Fruit fly (Drosophila melanogaster) whole organism, embryonic: ENCODE measurements around the gene Mkp3.
A peak's percentile ranks its signal among the peaks of the same experiment; 100 is the strongest.

Experiments used
- Blimp-1 ChIP-seq: fragments of 200-800 bp; sonication (Bioruptor generic); optimal IDR thresholded peaks from 3 replicates; lab custom pipeline; 2018; ENCODE audit warnings: missing biosample characterization, missing genetic modification characterization, mild to moderate bottlenecking, moderate library complexity, missing genetic modification reagents
- CG10959 ChIP-seq: fragments of 200-800 bp; sonication (Bioruptor generic); IDR thresholded peaks from 2 replicates; pipeline ENCODE4 v1.3.6; 2022; ENCODE audit warnings: missing biosample characterization, missing genetic modification characterization
- CG10979 ChIP-seq: fragments of 200-800 bp; sonication (Bioruptor generic); optimal IDR thresholded peaks from 2 replicates; lab custom pipeline; 2018; ENCODE audit warnings: missing biosample characterization, mild to moderate bottlenecking, missing genetic modification characterization, moderate library complexity
- CG11504 ChIP-seq: fragments of 200-800 bp; sonication (Bioruptor generic); optimal IDR thresholded peaks from 3 replicates; lab custom pipeline; 2019; ENCODE audit warnings: missing biosample characterization, mild to moderate bottlenecking, missing genetic modification characterization, moderate library complexity
- CG12236 ChIP-seq: fragments of 200-800 bp; sonication (Bioruptor generic); optimal IDR thresholded peaks from 2 replicates; lab custom pipeline; 2016; ENCODE audit warnings: missing biosample characterization, missing genetic modification characterization
- CG13424 ChIP-seq: fragments of 200-800 bp; sonication (Bioruptor generic); optimal IDR thresholded peaks from 2 replicates; lab custom pipeline; 2019; ENCODE audit warnings: missing biosample characterization, mild to moderate bottlenecking, missing genetic modification characterization, moderate library complexity
- CG13775 ChIP-seq: fragments of 200-800 bp; sonication (Bioruptor generic); optimal IDR thresholded peaks from 3 replicates; lab custom pipeline; 2017; ENCODE audit warnings: missing biosample characterization, mild to moderate bottlenecking, missing genetic modification characterization
- CG15269 ChIP-seq: fragments of 200-800 bp; sonication (Bioruptor generic); optimal IDR thresholded peaks from 2 replicates; lab custom pipeline; 2018; ENCODE audit warnings: missing biosample characterization, mild to moderate bottlenecking, missing genetic modification characterization, moderate library complexity
- CG17361 ChIP-seq: fragments of 200-800 bp; sonication (Bioruptor generic); IDR thresholded peaks from 3 replicates; pipeline ENCODE4 v1.3.6; 2022; ENCODE audit warnings: missing biosample characterization, missing genetic modification characterization
- CG2120 ChIP-seq: fragments of 200-800 bp; sonication (Bioruptor generic); optimal IDR thresholded peaks from 3 replicates; lab custom pipeline; 2016; ENCODE audit warnings: missing biosample characterization, missing genetic modification characterization
- CG2129 ChIP-seq: fragments of 200-800 bp; sonication (Bioruptor generic); IDR thresholded peaks from 2 replicates; pipeline ENCODE4 v1.3.6; 2022; ENCODE audit warnings: missing biosample characterization, missing genetic modification characterization; ENCODE audit not compliant: partially characterized antibody
- CG2199 ChIP-seq: fragments of 200-800 bp; sonication (Bioruptor generic); IDR thresholded peaks from 3 replicates; pipeline ENCODE4 v1.3.6; 2022; ENCODE audit warnings: missing biosample characterization, missing genetic modification characterization
- CG2712 ChIP-seq: fragments of 200-800 bp; optimal IDR thresholded peaks from 3 replicates; lab custom pipeline; 2019; ENCODE audit warnings: missing biosample characterization, mild to moderate bottlenecking, missing genetic modification characterization, moderate library complexity
- CG2889 ChIP-seq: fragments of 200-800 bp; sonication (Bioruptor generic); IDR thresholded peaks from 3 replicates; pipeline ENCODE4 v1.3.6; 2022; ENCODE audit warnings: missing biosample characterization, missing genetic modification characterization
- CG32767 ChIP-seq: fragments of 200-800 bp; sonication (Bioruptor generic); IDR thresholded peaks from 2 replicates; pipeline ENCODE4 v1.3.6; 2022; ENCODE audit warnings: missing biosample characterization, missing genetic modification characterization
- CG4424 ChIP-seq: fragments of 200-800 bp; sonication (Bioruptor generic); optimal IDR thresholded peaks from 3 replicates; lab custom pipeline; 2016; ENCODE audit warnings: missing biosample characterization, missing genetic modification characterization
- CG8281 ChIP-seq: fragments of 200-800 bp; sonication (Bioruptor generic); optimal IDR thresholded peaks from 2 replicates; lab custom pipeline; 2018; ENCODE audit warnings: missing biosample characterization, mild to moderate bottlenecking, missing genetic modification characterization, moderate library complexity
- D19A ChIP-seq: fragments of 200-800 bp; optimal IDR thresholded peaks from 3 replicates; lab custom pipeline; 2019; ENCODE audit warnings: missing biosample characterization, mild to moderate bottlenecking, missing genetic modification characterization, moderate library complexity
- Dp ChIP-seq: fragments of 200-800 bp; sonication (Bioruptor generic); optimal IDR thresholded peaks from 2 replicates; lab custom pipeline; 2018; ENCODE audit warnings: missing biosample characterization, mild to moderate bottlenecking, missing genetic modification characterization, moderate library complexity
- Drgx ChIP-seq: fragments of 200-800 bp; sonication (Bioruptor generic); IDR thresholded peaks from 2 replicates; pipeline ENCODE4 v1.3.6; 2022; ENCODE audit warnings: missing biosample characterization, missing genetic modification characterization
- ERR ChIP-seq: fragments of 200-800 bp; sonication (Bioruptor generic); optimal IDR thresholded peaks from 2 replicates; lab custom pipeline; 2016; ENCODE audit warnings: missing biosample characterization, missing genetic modification characterization
- MTF-1 ChIP-seq: fragments of 200-800 bp; sonication (Bioruptor generic); optimal IDR thresholded peaks from 2 replicates; lab custom pipeline; 2018; ENCODE audit warnings: missing biosample characterization, mild to moderate bottlenecking, missing genetic modification characterization, borderline replicate concordance
- Med ChIP-seq: fragments of 200-800 bp; sonication (Bioruptor generic); peaks from one replicate; lab custom pipeline; 2016; ENCODE audit warnings: missing biosample characterization, missing genetic modification characterization, mild to moderate bottlenecking, inconsistent platforms, moderate library complexity
- Mes4 ChIP-seq: fragments of 200-800 bp; sonication (Bioruptor generic); optimal IDR thresholded peaks from 2 replicates; lab custom pipeline; 2016; ENCODE audit warnings: missing biosample characterization, missing genetic modification characterization
- Sox102F ChIP-seq: fragments of 200-800 bp; sonication (Bioruptor generic); optimal IDR thresholded peaks from 2 replicates; lab custom pipeline; 2018; ENCODE audit warnings: missing biosample characterization, mild to moderate bottlenecking, missing genetic modification characterization, moderate library complexity
- Trl ChIP-seq, 3 experiments: fragments of >200 bp in 2 of 3; fragments of 200-800 bp in 1 of 3; sonication (Bioruptor generic) in 1 of 3; optimal IDR thresholded peaks; 2 replicates in 1 of 3; 3 replicates in 2 of 3; lab custom pipeline; 2016 to 2017; ENCODE audit warnings: missing biosample characterization in 1 of 3, missing genetic modification characterization in 1 of 3
- Usf ChIP-seq: fragments of 200-800 bp; sonication (Bioruptor generic); optimal IDR thresholded peaks from 2 replicates; lab custom pipeline; 2017; ENCODE audit warnings: missing genotype, missing biosample characterization, missing genetic modification characterization
- Xrp1 ChIP-seq: fragments of 200-800 bp; sonication (Bioruptor generic); IDR thresholded peaks from 2 replicates; pipeline ENCODE4 v1.3.6; 2022; ENCODE audit warnings: missing biosample characterization, missing genetic modification characterization
- ab ChIP-seq: fragments of 200-800 bp; sonication (Bioruptor generic); optimal IDR thresholded peaks from 2 replicates; lab custom pipeline; 2016; ENCODE audit warnings: missing biosample characterization, missing genetic modification characterization
- bsh ChIP-seq, 2 experiments: fragments of 200-800 bp; sonication (Bioruptor generic); optimal IDR thresholded peaks; 2 replicates each; lab custom pipeline; 2017 to 2018; ENCODE audit warnings: mild to moderate bottlenecking in 2 of 2, missing biosample characterization in 2 of 2, missing genetic modification characterization in 2 of 2, moderate library complexity in 1 of 2
- ci ChIP-seq: fragments of 200-800 bp; sonication (Bioruptor generic); IDR thresholded peaks from 3 replicates; pipeline ENCODE4 v1.3.6; 2022; ENCODE audit warnings: missing biosample characterization, missing genetic modification characterization
- dati ChIP-seq: fragments of 200-800 bp; sonication (Bioruptor generic); IDR thresholded peaks from 2 replicates; pipeline ENCODE4 v1.3.6; 2022; ENCODE audit warnings: missing biosample characterization, missing genetic modification characterization
- gem ChIP-seq: fragments of 200-800 bp; sonication (Bioruptor generic); optimal IDR thresholded peaks from 2 replicates; lab custom pipeline; 2019; ENCODE audit warnings: missing biosample characterization, mild to moderate bottlenecking, missing genetic modification characterization, moderate library complexity
- grau ChIP-seq: fragments of 200-800 bp; optimal IDR thresholded peaks from 3 replicates; lab custom pipeline; 2019; ENCODE audit warnings: missing biosample characterization, mild to moderate bottlenecking, missing genetic modification characterization, moderate library complexity
- gro ChIP-seq: fragments of 200-800 bp; sonication (Bioruptor generic); optimal IDR thresholded peaks from 2 replicates; lab custom pipeline; 2016; ENCODE audit warnings: missing biosample characterization, missing genetic modification characterization
- gt ChIP-seq: fragments of 200-800 bp; sonication (Bioruptor generic); IDR thresholded peaks from 2 replicates; pipeline ENCODE4 v1.3.6; 2022; ENCODE audit warnings: missing biosample characterization, missing genetic modification characterization
- lbe ChIP-seq: fragments of 200-800 bp; sonication (Bioruptor generic); optimal IDR thresholded peaks from 2 replicates; lab custom pipeline; 2016; ENCODE audit warnings: missing biosample characterization, mild to moderate bottlenecking, missing genetic modification characterization
- nom ChIP-seq: fragments of 200-800 bp; sonication (Bioruptor generic); optimal IDR thresholded peaks from 2 replicates; lab custom pipeline; 2017; ENCODE audit warnings: missing biosample characterization, missing genetic modification characterization, mild to moderate bottlenecking, moderate library complexity, missing genetic modification reagents
- row ChIP-seq: fragments of 200-800 bp; sonication (Bioruptor generic); IDR thresholded peaks from 3 replicates; pipeline ENCODE4 v1.3.6; 2022; ENCODE audit warnings: missing biosample characterization, missing genetic modification characterization
- sens ChIP-seq: fragments of 200-800 bp; sonication (Bioruptor generic); peaks from one replicate; lab custom pipeline; 2016; ENCODE audit warnings: missing biosample characterization, missing genetic modification characterization
- seq ChIP-seq: fragments of 200-800 bp; sonication (Bioruptor generic); IDR thresholded peaks from 2 replicates; pipeline ENCODE4 v1.3.6; 2022; ENCODE audit warnings: missing biosample characterization, missing genetic modification characterization
- sr ChIP-seq: fragments of 200-800 bp; sonication (Bioruptor generic); IDR thresholded peaks from 3 replicates; pipeline ENCODE4 v1.3.6; 2022; ENCODE audit warnings: missing biosample characterization, missing genetic modification characterization
- usp ChIP-seq: fragments of >200 bp; optimal IDR thresholded peaks from 2 replicates; lab custom pipeline; 2017; ENCODE audit warnings: missing biosample characterization, missing genetic modification characterization
- vvl ChIP-seq: fragments of 200-800 bp; sonication (Bioruptor generic); IDR thresholded peaks from 2 replicates; pipeline ENCODE4 v1.3.6; 2022; ENCODE audit warnings: missing biosample characterization, missing genetic modification characterization
- z ChIP-seq: fragments of 200-800 bp; sonication (Bioruptor generic); IDR thresholded peaks from 3 replicates; pipeline ENCODE4 v1.3.6; 2022; ENCODE audit warnings: missing biosample characterization, missing genetic modification characterization
- zfh2 ChIP-seq: fragments of 200-800 bp; sonication (Bioruptor generic); optimal IDR thresholded peaks from 2 replicates; lab custom pipeline; 2016; ENCODE audit warnings: missing biosample characterization, missing genetic modification characterization

Mkp3 gene

dm6 chr3L:19078444-19078843, 7.8 kb downstream of the Mkp3 start:
- no peak for TF ChIP-seq zfh2 (GFP tag; lab: Kevin White, UChicago)
- TF ChIP-seq CG2120 = no peak
- peak; percentile 43 for TF ChIP-seq gem (tag; lab: Kevin White, UChicago)
- TF ChIP-seq row = 0 out of 3 replicates have a peak, but pooled peaks have one; percentile 24
- no peak for TF ChIP-seq MTF-1 (GFP tag; lab: Kevin White, UChicago)
- peak; percentile 3 for TF ChIP-seq Blimp-1 (GFP tag; lab: Kevin White, UChicago)
- TF ChIP-seq CG13775 (GFP tag; lab: Kevin White, UChicago) = no peak
- peak in 1 of 2 experiments; percentile 4 for TF ChIP-seq bsh (GFP tag; optimal IDR thresholded peaks at IDR 0.05; lab: Kevin White, UChicago)
- no peak for TF ChIP-seq ERR (GFP tag; lab: Kevin White, UChicago)
- peak; percentile 92 for TF ChIP-seq D19A
- TF ChIP-seq Usf (GFP tag; lab: Kevin White, UChicago) = no peak
- no peak for TF ChIP-seq CG10959 (GFP tag; lab: Robert Waterston, UW)
- 0 out of 2 replicates have a peak, but pooled peaks have one; percentile 30 for TF ChIP-seq vvl (GFP tag; lab: Robert Waterston, UW)
- peak; percentile 20 for TF ChIP-seq Sox102F (GFP tag; lab: Kevin White, UChicago)
- TF ChIP-seq CG4424 (GFP tag; lab: Kevin White, UChicago) = no peak
- peak; percentile 60 for TF ChIP-seq Drgx (GFP tag; lab: Robert Waterston, UW)
- TF ChIP-seq CG2712 (tag; lab: Kevin White, UChicago) = peak; percentile 3
- no peak for TF ChIP-seq z (GFP tag; lab: Robert Waterston, UW)
- TF ChIP-seq CG11504 (tag; lab: Kevin White, UChicago) = peak; percentile 3
- TF ChIP-seq Xrp1 (GFP tag; lab: Robert Waterston, UW) = no peak
- TF ChIP-seq ab (GFP tag; lab: Kevin White, UChicago) = no peak
- TF ChIP-seq gt (GFP tag; lab: Robert Waterston, UW) = no peak
- TF ChIP-seq lbe (GFP tag; lab: Kevin White, UChicago) = peak; percentile 10
- no peak for TF ChIP-seq usp (GFP tag; lab: Kevin White, UChicago)

dm6 chr3L:19075976-19076375, 10.2 kb downstream of the Mkp3 start:
- TF ChIP-seq CG10979 (tag; lab: Kevin White, UChicago) (no peak), CG13424 (tag; lab: Kevin White, UChicago) (no peak), CG15269 (peak; percentile 0), sens (peak; percentile 22), CG8281 (tag; lab: Kevin White, UChicago) (peak; percentile 93)
- TF ChIP-seq, all 482 proteins: peak for 3

DNA sequence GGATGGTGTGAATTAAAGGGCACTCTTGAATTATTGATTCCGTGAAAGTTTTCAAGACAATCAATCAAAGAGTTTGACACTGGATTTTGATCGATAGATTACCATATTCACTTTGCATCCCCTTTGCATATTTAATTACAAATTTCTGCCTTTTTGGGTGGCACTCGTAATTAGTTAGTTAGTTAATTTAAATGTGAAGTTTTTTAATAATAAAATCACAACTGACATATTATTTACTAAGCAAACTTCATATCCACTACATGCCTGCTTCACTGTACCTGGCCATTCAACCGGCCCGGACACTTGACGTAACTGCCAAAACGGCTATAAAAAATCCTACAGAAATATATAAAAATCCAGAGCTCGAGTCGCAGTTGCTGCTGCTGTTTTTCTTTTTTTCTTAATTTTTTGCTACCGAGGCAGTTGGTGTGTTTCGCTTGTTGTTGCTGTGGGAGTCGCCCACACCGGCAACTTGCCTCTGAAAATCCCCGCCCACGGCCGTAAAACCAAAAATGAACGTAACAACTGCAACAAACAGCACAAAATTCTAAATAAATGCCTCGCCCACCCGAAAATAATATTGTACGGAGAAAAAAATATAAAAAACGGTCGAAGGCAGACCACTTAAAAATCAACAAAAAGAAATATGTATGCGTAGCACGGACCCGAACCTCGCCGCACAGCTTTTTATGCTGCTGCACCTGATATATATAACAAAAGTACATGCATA, 11.4 kb downstream of the Mkp3 start:
- TF ChIP-seq Dp (GFP tag; lab: Kevin White, UChicago) = no peak
- TF ChIP-seq Mes4 (GFP tag; lab: Kevin White, UChicago) = no peak
- TF ChIP-seq grau (tag; lab: Kevin White, UChicago) = peak; percentile 27
- peak; percentile 98 for TF ChIP-seq sr (GFP tag; lab: Robert Waterston, UW)
- TF ChIP-seq Trl (optimal IDR thresholded peaks at IDR 0.05; lab: Kevin White, UChicago) = no peak
- TF ChIP-seq Trl (GFP tag; optimal IDR thresholded peaks at IDR 0.05; lab: Kevin White, UChicago) = no peak
- peak; percentile 68 for TF ChIP-seq Med (GFP tag; lab: Kevin White, UChicago)
- TF ChIP-seq CG17361 = no peak
- TF ChIP-seq nom (GFP tag; lab: Kevin White, UChicago) = peak; percentile 5
- TF ChIP-seq CG2129 (GFP tag; lab: Robert Waterston, UW) = no peak
- TF ChIP-seq CG2889 = no peak
- 0 out of 2 replicates have a peak, but pooled peaks have one; percentile 33 for TF ChIP-seq dati
- 0 out of 3 replicates have a peak, but pooled peaks have one; percentile 13 for TF ChIP-seq CG2199 (GFP tag; lab: Robert Waterston, UW)
- TF ChIP-seq gro (GFP tag; lab: Kevin White, UChicago) = no peak
- 0 out of 2 replicates have a peak, but pooled peaks have one; percentile 31 for TF ChIP-seq CG32767 (GFP tag; lab: Robert Waterston, UW)
- TF ChIP-seq seq (GFP tag; lab: Robert Waterston, UW) = no peak
- TF ChIP-seq z (GFP tag; lab: Robert Waterston, UW) = no peak
- peak; percentile 61 for TF ChIP-seq sens
- no peak for TF ChIP-seq CG12236 (GFP tag; lab: Kevin White, UChicago)
- TF ChIP-seq Drgx (GFP tag; lab: Robert Waterston, UW) = 0 out of 2 replicates have a peak, but pooled peaks have one; percentile 6
- TF ChIP-seq ci (GFP tag; lab: Robert Waterston, UW) = 0 out of 3 replicates have a peak, but pooled peaks have one; percentile 14
